Worm (Caenorhabditis elegans) whole organism, early embryonic: ENCODE measurements around the gene F35F10.13.

Experiments used
- ama-1 ChIP-seq: fragments of 150-350 bp; optimal IDR thresholded peaks from 2 replicates; lab custom pipeline; 2014
- flt-1 ChIP-seq: fragments of 200-800 bp; sonication (Bioruptor generic); IDR thresholded peaks from 2 replicates; pipeline ENCODE4 v1.3.6; 2022; ENCODE audit warnings: missing genetic modification characterization, missing compliant biosample characterization
- hmg-4 ChIP-seq: fragments of 200-800 bp; sonication (Bioruptor generic); optimal IDR thresholded peaks from 2 replicates; lab custom pipeline; 2018; ENCODE audit warnings: mild to moderate bottlenecking, missing genetic modification characterization, missing compliant biosample characterization
- pes-1 ChIP-seq: fragments of 200-800 bp; sonication (Bioruptor generic); IDR thresholded peaks from 2 replicates; pipeline ENCODE4 v1.3.6; 2022; ENCODE audit warnings: missing genetic modification reagents, missing genetic modification characterization, missing compliant biosample characterization

DNA sequence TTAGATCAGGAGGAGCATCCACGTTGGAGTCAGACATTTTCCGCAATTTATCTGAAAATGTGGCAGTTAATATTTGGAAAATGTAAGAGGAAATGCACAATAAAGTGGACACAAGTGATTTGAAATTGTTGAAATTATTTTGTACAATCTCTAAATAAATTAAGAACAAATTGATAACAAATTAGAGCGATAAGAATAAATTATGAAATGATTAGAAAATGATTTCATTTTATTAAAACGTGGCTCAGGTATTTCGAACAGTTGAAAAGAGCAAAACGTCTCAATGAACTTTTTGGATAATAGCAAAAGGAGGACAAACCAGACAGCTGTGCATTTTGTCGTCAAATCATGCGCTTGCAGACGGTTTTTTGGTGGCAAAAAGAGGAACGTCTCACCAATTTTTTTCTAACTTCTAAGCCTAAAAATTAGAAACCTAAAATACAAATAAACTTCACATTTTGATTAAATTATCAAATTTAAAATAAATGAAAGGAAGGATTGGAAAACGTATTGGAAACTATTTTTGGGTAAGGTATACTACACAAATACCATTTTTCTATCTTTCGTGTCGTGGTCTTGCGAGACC is 27.7 kb upstream of the F35F10.13 start, which contains the start of gene fbxa-65:
- TF ChIP-seq hmg-4 (no peak), ama-1 (no peak), flt-1 (GFP tag; lab: Robert Waterston, UW) (no peak), pes-1 (GFP tag; lab: Robert Waterston, UW) (no peak)
